Fruit fly (Drosophila melanogaster) ovary, adult (tissue): Measurements from ENCODE around the gene CG31016.

ENCODE experiments used
- CG17801 ChIP-seq: fragments of 200-800 bp; optimal IDR thresholded peaks from 2 replicates; lab custom pipeline; 2019; ENCODE audit warnings: missing biosample characterization, mild to moderate bottlenecking, missing genetic modification characterization, moderate library complexity; ENCODE audit not compliant: partially characterized antibody

The CG31016 gene

dm6 chr3R:30592733-30593132 lies 13.3 kb upstream of the CG31016 start:
- no peak for TF ChIP-seq CG17801 (GFP tag; lab: Kevin White, UChicago)

- TF ChIP-seq CG17801 (GFP tag; lab: Kevin White, UChicago) = no peak
These were observed 9.3 kb upstream of the CG31016 start, which contains the start of gene CG31019 for dm6 chr3R:30596704-30597103. Gene CG31019 (plus strand): TSS chr3R:30597004.

- TF ChIP-seq CG17801 (GFP tag; lab: Kevin White, UChicago) = no peak
These were observed 6.5 kb upstream of the CG31016 start for dm6 chr3R:30599404-30599980.

dm6 chr3R:30600154-30601009 lies 5.6 kb upstream of the CG31016 start:
- peak; percentile 88 for TF ChIP-seq CG17801 (GFP tag; lab: Kevin White, UChicago)

- TF ChIP-seq CG17801 (GFP tag; lab: Kevin White, UChicago) = peak; percentile 37
These were observed 4.3 kb upstream of the CG31016 start, which contains the start of the genes CG2246 and CG31021 for dm6 chr3R:30601440-30602256. Gene CG2246 (minus strand): TSS chr3R:30601489. Gene CG31021 (plus strand): TSS chr3R:30602206.

dm6 chr3R:30603881-30604280 lies 2.1 kb upstream of the CG31016 start, which contains the start of gene PH4alphaNE3:
Gene PH4alphaNE3 (plus strand): TSS chr3R:30604181.
- no peak for TF ChIP-seq CG17801 (GFP tag; lab: Kevin White, UChicago)

- no peak for TF ChIP-seq CG17801 (GFP tag; lab: Kevin White, UChicago)
These were observed 10.3 kb downstream of the CG31016 start for dm6 chr3R:30616098-30616857.

- TF ChIP-seq CG17801 (GFP tag; lab: Kevin White, UChicago) = no peak
These were observed 11.5 kb downstream of the CG31016 start for dm6 chr3R:30617457-30617856.

- no peak for TF ChIP-seq CG17801 (GFP tag; lab: Kevin White, UChicago)
These were observed 15.8 kb downstream of the CG31016 start, which contains the start of gene CG44954 for dm6 chr3R:30621806-30622205. Gene CG44954 (minus strand): TSS chr3R:30621906.

dm6 chr3R:30628928-30629327 lies 22.9 kb downstream of the CG31016 start, which contains the start of gene CG2267:
Gene CG2267 (minus strand): TSS chr3R:30629028.
- TF ChIP-seq CG17801 (GFP tag; lab: Kevin White, UChicago) = no peak

- TF ChIP-seq CG17801 (GFP tag; lab: Kevin White, UChicago) = no peak
These were observed 37.3 kb downstream of the CG31016 start for dm6 chr3R:30643240-30643639.

- TF ChIP-seq CG17801 (GFP tag; lab: Kevin White, UChicago) = no peak
These were observed 39.8 kb downstream of the CG31016 start, which contains the start of gene CG31013 for dm6 chr3R:30645780-30646179. Gene CG31013 (minus strand): TSS chr3R:30645880.

dm6 chr3R:30648451-30648850 lies 42.5 kb downstream of the CG31016 start, which contains the start of gene PH4alphaPV:
Gene PH4alphaPV (minus strand): TSS chr3R:30648551.
- no peak for TF ChIP-seq CG17801 (GFP tag; lab: Kevin White, UChicago)

dm6 chr3R:30648851-30649250 lies 42.9 kb downstream of the CG31016 start, which contains the start of gene CG34432:
Gene CG34432 (plus strand): TSS chr3R:30649151.
- no peak for TF ChIP-seq CG17801 (GFP tag; lab: Kevin White, UChicago)
